Worm (Caenorhabditis elegans): ENCODE results near the gene F49H12.4.
A peak's percentile ranks its signal among the peaks of the same experiment; 100 is the strongest.

The F49H12.4 gene

ce11 chrX:2108182-2108581, 28.5 kb downstream of the F49H12.4 start:
- TF ChIP-seq rnt-1 (tag; optimal IDR thresholded peaks at IDR 0.05) (peak; percentile 55), lin-14 (GFP tag; optimal IDR thresholded peaks at IDR 0.05) (peak; percentile 54), ztf-4 (tag; optimal IDR thresholded peaks at IDR 0.05) (no peak), skn-1 (tag; optimal IDR thresholded peaks at IDR 0.05) (peak; percentile 1), blmp-1 (tag; optimal IDR thresholded peaks at IDR 0.05) (peak; percentile 62), dsc-1 (tag; optimal IDR thresholded peaks at IDR 0.05) (no peak), aha-1 (tag; optimal IDR thresholded peaks at IDR 0.05) (no peak), lin-35 (GFP tag; optimal IDR thresholded peaks at IDR 0.05) (peak in 1 of 2 experiments; percentile 16)

ce11 chrX:2108682-2109081, 29.0 kb downstream of the F49H12.4 start, which contains the start of gene F53B1.2:
Gene F53B1.2, plus strand, starts transcription at chrX:2108982.
- TF ChIP-seq nhr-90 (tag; optimal IDR thresholded peaks at IDR 0.05; ENCODE audit: poor library complexity) (no peak), lsy-2 (tag; optimal IDR thresholded peaks at IDR 0.05) (no peak), nhr-28 (tag; optimal IDR thresholded peaks at IDR 0.05) (no peak), hpl-2 (GFP tag; optimal IDR thresholded peaks at IDR 0.05) (no peak), irx-1 (tag; optimal IDR thresholded peaks at IDR 0.05) (no peak), fkh-4 (tag; optimal IDR thresholded peaks at IDR 0.05; ENCODE audit: borderline replicate concordance) (no peak), ets-5 (GFP tag; IDR thresholded peaks at IDR 0.05) (no peak), nhr-77 (tag; optimal IDR thresholded peaks at IDR 0.05) (no peak), isw-1 (GFP tag; IDR thresholded peaks at IDR 0.05) (no peak), ces-1 (GFP tag; optimal IDR thresholded peaks at IDR 0.05) (no peak), nhr-12 (tag; optimal IDR thresholded peaks at IDR 0.05) (no peak)

- TF ChIP-seq sptf-1 (tag; optimal IDR thresholded peaks at IDR 0.05) (no peak), C34B4.2 (tag; optimal IDR thresholded peaks at IDR 0.05) (no peak), pax-3 (tag; optimal IDR thresholded peaks at IDR 0.05) (no peak), lin-13 (GFP tag; optimal IDR thresholded peaks at IDR 0.05) (no peak), hpl-2 (GFP tag; optimal IDR thresholded peaks at IDR 0.05) (no peak), mab-9 (GFP tag; IDR thresholded peaks at IDR 0.05) (no peak), nhr-20 (tag; optimal IDR thresholded peaks at IDR 0.05) (no peak), ceh-8 (GFP tag; optimal IDR thresholded peaks at IDR 0.05) (no peak)
These were observed 31.1 kb downstream of the F49H12.4 start for ce11 chrX:2110603-2111327.

ce11 chrX:2113004-2113403, 33.4 kb downstream of the F49H12.4 start, which contains the start of gene bus-5:
Gene bus-5, minus strand, starts transcription at chrX:2113104.
- TF ChIP-seq zip-4 (GFP tag; optimal IDR thresholded peaks at IDR 0.05) (no peak), grh-1 (GFP tag; IDR thresholded peaks at IDR 0.05) (no peak), lin-15B (tag; optimal IDR thresholded peaks at IDR 0.05) (no peak), ztf-4 (tag; optimal IDR thresholded peaks at IDR 0.05) (no peak), fkh-10 (GFP tag; optimal IDR thresholded peaks at IDR 0.05) (no peak), nhr-28 (tag; optimal IDR thresholded peaks at IDR 0.05) (no peak), aly-2 (tag; optimal IDR thresholded peaks at IDR 0.05) (no peak), pax-3 (tag; optimal IDR thresholded peaks at IDR 0.05) (no peak), nhr-47 (tag; optimal IDR thresholded peaks at IDR 0.05) (no peak), ceh-90 (tag; optimal IDR thresholded peaks at IDR 0.05) (no peak)

ce11 chrX:2114171-2114570, 34.5 kb downstream of the F49H12.4 start:
- TF ChIP-seq C04F5.9 (tag; optimal IDR thresholded peaks at IDR 0.05) (no peak), nhr-237 (tag; optimal IDR thresholded peaks at IDR 0.05) (no peak), hpl-2 (GFP tag; optimal IDR thresholded peaks at IDR 0.05) (no peak), skn-1 (tag; optimal IDR thresholded peaks at IDR 0.05) (no peak), xbp-1 (tag; optimal IDR thresholded peaks at IDR 0.05) (no peak), nhr-90 (tag; optimal IDR thresholded peaks at IDR 0.05; ENCODE audit: poor library complexity) (no peak), lin-35 (GFP tag; optimal IDR thresholded peaks at IDR 0.05) (no peak), lin-13 (GFP tag; optimal IDR thresholded peaks at IDR 0.05) (no peak), nhr-12 (tag; optimal IDR thresholded peaks at IDR 0.05) (no peak), ztf-11 (tag; optimal IDR thresholded peaks at IDR 0.05) (no peak), tlp-1 (tag; optimal IDR thresholded peaks at IDR 0.05) (no peak), hlh-4 (tag; optimal IDR thresholded peaks at IDR 0.05) (no peak), nhr-85 (tag) (no peak)

Measured in whole organism, L1 larva.